Fruit fly (Drosophila melanogaster) whole organism, embryonic: Measurements from ENCODE around the gene CG4467.

Experiments used
- ATbp ChIP-seq: fragments of 200-800 bp; sonication (Bioruptor generic); optimal IDR thresholded peaks from 2 replicates; lab custom pipeline; 2017; ENCODE audit warnings: missing biosample characterization, mild to moderate bottlenecking, missing genetic modification characterization, missing genetic modification reagents
- CG1024 ChIP-seq: fragments of 200-800 bp; sonication (Bioruptor generic); IDR thresholded peaks from 2 replicates; pipeline ENCODE4 v1.3.6; 2022; ENCODE audit warnings: missing biosample characterization, missing genetic modification characterization
- CG10654 ChIP-seq: fragments of 200-800 bp; sonication (Bioruptor generic); optimal IDR thresholded peaks from 2 replicates; lab custom pipeline; 2016; ENCODE audit warnings: missing biosample characterization, missing genetic modification characterization
- CG11247 ChIP-seq: fragments of 200-800 bp; sonication (Bioruptor generic); IDR thresholded peaks from 2 replicates; pipeline ENCODE4 v1.3.6; 2022; ENCODE audit warnings: missing biosample characterization, missing genetic modification characterization
- CG13123 ChIP-seq: fragments of 200-800 bp; sonication (Bioruptor generic); optimal IDR thresholded peaks from 2 replicates; lab custom pipeline; 2016; ENCODE audit warnings: missing biosample characterization, missing genetic modification characterization
- CG13894 ChIP-seq: fragments of 200-800 bp; sonication (Bioruptor generic); optimal IDR thresholded peaks from 3 replicates; lab custom pipeline; 2018; ENCODE audit warnings: missing biosample characterization, mild to moderate bottlenecking, missing genetic modification characterization, moderate library complexity
- CG15514 ChIP-seq: fragments of 200-800 bp; sonication (Bioruptor generic); optimal IDR thresholded peaks from 3 replicates; lab custom pipeline; 2017; ENCODE audit warnings: missing biosample characterization, missing genetic modification characterization, mild to moderate bottlenecking, moderate library complexity, missing genetic modification reagents
- CG17359 ChIP-seq: fragments of 200-800 bp; sonication (Bioruptor generic); optimal IDR thresholded peaks from 3 replicates; lab custom pipeline; 2018; ENCODE audit warnings: missing biosample characterization, mild to moderate bottlenecking, missing genetic modification characterization, moderate library complexity
- CG1832 ChIP-seq: fragments of 200-800 bp; sonication (Bioruptor generic); optimal IDR thresholded peaks from 2 replicates; lab custom pipeline; 2017; ENCODE audit warnings: missing biosample characterization, mild to moderate bottlenecking, missing genetic modification characterization, inconsistent platforms
- CG18476 ChIP-seq: fragments of 200-800 bp; sonication (Bioruptor generic); optimal IDR thresholded peaks from 2 replicates; lab custom pipeline; 2016; ENCODE audit warnings: missing biosample characterization, mild to moderate bottlenecking, missing genetic modification characterization
- CG2202 ChIP-seq: fragments of 200-800 bp; sonication (Bioruptor generic); optimal IDR thresholded peaks from 2 replicates; lab custom pipeline; 2018; ENCODE audit warnings: missing biosample characterization, mild to moderate bottlenecking, missing genetic modification characterization
- CG32772 ChIP-seq: fragments of 200-800 bp; sonication (Bioruptor generic); IDR thresholded peaks from 2 replicates; pipeline ENCODE4 v1.3.6; 2022; ENCODE audit warnings: missing biosample characterization, missing genetic modification characterization
- CG3281 ChIP-seq: fragments of 200-800 bp; sonication (Bioruptor generic); optimal IDR thresholded peaks from 3 replicates; lab custom pipeline; 2017; ENCODE audit warnings: missing biosample characterization, mild to moderate bottlenecking, missing genetic modification characterization
- CG33557 ChIP-seq: fragments of 200-800 bp; sonication (Bioruptor generic); optimal IDR thresholded peaks from 2 replicates; lab custom pipeline; 2019; ENCODE audit warnings: missing biosample characterization, mild to moderate bottlenecking, missing genetic modification characterization, moderate library complexity
- CG3726 ChIP-seq: fragments of 200-800 bp; sonication (Bioruptor generic); IDR thresholded peaks from 3 replicates; pipeline ENCODE4, ENCODE4 v1.3.6; 2022; ENCODE audit warnings: missing biosample characterization, missing genetic modification characterization
- CG5180 ChIP-seq: fragments of 200-800 bp; sonication (Bioruptor generic); optimal IDR thresholded peaks from 3 replicates; lab custom pipeline; 2017; ENCODE audit warnings: missing biosample characterization, missing genetic modification characterization, mild to moderate bottlenecking, moderate library complexity, missing genetic modification reagents
- CG5245 ChIP-seq: fragments of 200-800 bp; sonication (Bioruptor generic); optimal IDR thresholded peaks from 3 replicates; lab custom pipeline; 2016; ENCODE audit warnings: missing biosample characterization, missing genetic modification characterization
- CG8281 ChIP-seq: fragments of 200-800 bp; sonication (Bioruptor generic); optimal IDR thresholded peaks from 2 replicates; lab custom pipeline; 2018; ENCODE audit warnings: missing biosample characterization, mild to moderate bottlenecking, missing genetic modification characterization, moderate library complexity
- CG8290 ChIP-seq, 3 experiments: fragments of 200-800 bp; sonication (Bioruptor generic); optimal IDR thresholded peaks; 2 replicates each; lab custom pipeline; 2016 to 2019; ENCODE audit warnings: missing biosample characterization in 3 of 3, missing genetic modification characterization in 3 of 3, mild to moderate bottlenecking in 2 of 3, moderate library complexity in 1 of 3
- CG8765 ChIP-seq: fragments of 200-800 bp; sonication (Bioruptor generic); IDR thresholded peaks from 2 replicates; pipeline ENCODE4 v1.3.6; 2022; ENCODE audit warnings: missing biosample characterization, missing genetic modification characterization
- D ChIP-seq, 2 experiments: fragments of 200-800 bp in 1 of 2; fragments of >200 bp in 1 of 2; sonication (Bioruptor generic) in 1 of 2; optimal IDR thresholded peaks; 2 replicates in 1 of 2; 3 replicates in 1 of 2; lab custom pipeline; 2017; ENCODE audit warnings: mild to moderate bottlenecking in 1 of 2, missing biosample characterization in 1 of 2, missing genetic modification characterization in 1 of 2, missing genetic modification reagents in 1 of 2
- D19A ChIP-seq: fragments of 200-800 bp; optimal IDR thresholded peaks from 3 replicates; lab custom pipeline; 2019; ENCODE audit warnings: missing biosample characterization, mild to moderate bottlenecking, missing genetic modification characterization, moderate library complexity
- Dbx ChIP-seq: fragments of 200-800 bp; sonication (Bioruptor generic); IDR thresholded peaks from 3 replicates; pipeline ENCODE4 v1.3.6; 2022; ENCODE audit warnings: missing biosample characterization, missing genetic modification characterization
- E2f1 ChIP-seq: fragments of 200-800 bp; sonication (Bioruptor generic); IDR thresholded peaks from 2 replicates; pipeline ENCODE4 v1.3.6; 2022; ENCODE audit warnings: missing biosample characterization, missing genetic modification characterization
- E2f2 ChIP-seq: fragments of 200-800 bp; sonication (Bioruptor generic); IDR thresholded peaks from 2 replicates; pipeline ENCODE4 v1.3.6; 2022; ENCODE audit warnings: missing biosample characterization, missing genetic modification characterization
- Fer1 ChIP-seq: fragments of 200-800 bp; sonication (Bioruptor generic); optimal IDR thresholded peaks from 2 replicates; lab custom pipeline; 2017; ENCODE audit warnings: missing biosample characterization, mild to moderate bottlenecking, missing genetic modification characterization
- Fer2 ChIP-seq: fragments of 200-800 bp; sonication (Bioruptor generic); optimal IDR thresholded peaks from 2 replicates; lab custom pipeline; 2018; ENCODE audit warnings: missing biosample characterization, mild to moderate bottlenecking, missing genetic modification characterization, moderate library complexity
- Gug ChIP-seq: fragments of 200-800 bp; sonication (Bioruptor generic); IDR thresholded peaks from 4 replicates; pipeline ENCODE4 v1.3.6; 2022; ENCODE audit warnings: missing biosample characterization, missing genetic modification characterization
- H15 ChIP-seq: fragments of 200-800 bp; sonication (Bioruptor generic); IDR thresholded peaks from 3 replicates; pipeline ENCODE4 v1.3.6; 2022; ENCODE audit warnings: missing biosample characterization, missing genetic modification characterization
- Mes4 ChIP-seq: fragments of 200-800 bp; sonication (Bioruptor generic); optimal IDR thresholded peaks from 2 replicates; lab custom pipeline; 2016; ENCODE audit warnings: missing biosample characterization, missing genetic modification characterization
- Mrtf ChIP-seq: fragments of 200-800 bp; sonication (Bioruptor generic); IDR thresholded peaks from 3 replicates; pipeline ENCODE4 v1.3.6; 2022; ENCODE audit warnings: missing biosample characterization, missing genetic modification characterization
- Myb ChIP-seq: fragments of 200-800 bp; sonication (Bioruptor generic); optimal IDR thresholded peaks from 2 replicates; lab custom pipeline; 2016; ENCODE audit warnings: missing biosample characterization, missing genetic modification characterization
- Ravus ChIP-seq: fragments of 200-800 bp; sonication (Bioruptor generic); IDR thresholded peaks from 2 replicates; pipeline ENCODE4 v1.3.6; 2022; ENCODE audit warnings: missing biosample characterization, missing genetic modification characterization
- Sry-δ ChIP-seq: fragments of 200-800 bp; sonication (Bioruptor generic); optimal IDR thresholded peaks from 2 replicates; lab custom pipeline; 2016; ENCODE audit warnings: missing biosample characterization, missing genetic modification characterization
- ara ChIP-seq: fragments of 200-800 bp; sonication (Bioruptor generic); IDR thresholded peaks from 2 replicates; pipeline ENCODE4 v1.3.6; 2022; ENCODE audit warnings: missing biosample characterization, missing genetic modification characterization
- ase ChIP-seq: fragments of 200-800 bp; sonication (Bioruptor generic); IDR thresholded peaks from 3 replicates; pipeline ENCODE4 v1.3.6; 2022; ENCODE audit warnings: missing biosample characterization, missing genetic modification characterization
- ash1 ChIP-seq: fragments of 200-800 bp; sonication (Bioruptor generic); optimal IDR thresholded peaks from 2 replicates; lab custom pipeline; 2018; ENCODE audit warnings: missing biosample characterization, mild to moderate bottlenecking, missing genetic modification characterization
- bbx ChIP-seq: fragments of 200-800 bp; sonication (Bioruptor generic); IDR thresholded peaks from 2 replicates; pipeline ENCODE4 v1.3.6; 2022; ENCODE audit warnings: missing biosample characterization, missing genetic modification characterization; ENCODE audit not compliant: partially characterized antibody
- bigmax ChIP-seq: fragments of 200-800 bp; sonication (Bioruptor generic); optimal IDR thresholded peaks from 2 replicates; lab custom pipeline; 2018; ENCODE audit warnings: missing biosample characterization, mild to moderate bottlenecking, missing genetic modification characterization
- br ChIP-seq: fragments of >200 bp; optimal IDR thresholded peaks from 2 replicates; lab custom pipeline; 2017
- cad ChIP-seq: fragments of >200 bp; optimal IDR thresholded peaks from 2 replicates; lab custom pipeline; 2017; ENCODE audit warnings: missing biosample characterization, missing genetic modification characterization
- chif ChIP-seq, 2 experiments: fragments of 200-800 bp; sonication (Bioruptor generic); optimal IDR thresholded peaks; 3 replicates each; lab custom pipeline; 2016; ENCODE audit warnings: missing biosample characterization in 2 of 2, missing genetic modification characterization in 2 of 2
- dati ChIP-seq: fragments of 200-800 bp; sonication (Bioruptor generic); IDR thresholded peaks from 2 replicates; pipeline ENCODE4 v1.3.6; 2022; ENCODE audit warnings: missing biosample characterization, missing genetic modification characterization
- fd3F ChIP-seq: fragments of 200-800 bp; sonication (Bioruptor generic); optimal IDR thresholded peaks from 2 replicates; lab custom pipeline; 2018; ENCODE audit warnings: missing biosample characterization, mild to moderate bottlenecking, missing genetic modification characterization, moderate library complexity
- fru ChIP-seq: fragments of >200 bp; optimal IDR thresholded peaks from 2 replicates; lab custom pipeline; 2017
- hkb ChIP-seq, 2 experiments: fragments of 200-800 bp in 1 of 2; fragments of >200 bp in 1 of 2; sonication (Bioruptor generic) in 1 of 2; IDR thresholded peaks in 1 of 2; optimal IDR thresholded peaks in 1 of 2; 2 replicates each; pipeline versions ENCODE4 v1.3.6 to Lab custom; 2017 to 2022; ENCODE audit warnings: missing biosample characterization in 1 of 2, missing genetic modification characterization in 1 of 2
- luna ChIP-seq: fragments of 200-800 bp; sonication (Bioruptor generic); optimal IDR thresholded peaks from 2 replicates; lab custom pipeline; 2016; ENCODE audit warnings: missing biosample characterization, missing genetic modification characterization
- nmo ChIP-seq: fragments of 200-800 bp; sonication (Bioruptor generic); optimal IDR thresholded peaks from 2 replicates; lab custom pipeline; 2018; ENCODE audit warnings: missing biosample characterization, mild to moderate bottlenecking, missing genetic modification characterization, moderate library complexity
- otp ChIP-seq: fragments of 200-800 bp; sonication (Bioruptor generic); IDR thresholded peaks from 3 replicates; pipeline ENCODE4, ENCODE4 v1.3.6; 2022; ENCODE audit warnings: missing biosample characterization, missing genetic modification characterization
- pros ChIP-seq: fragments of 200-800 bp; sonication (Bioruptor generic); optimal IDR thresholded peaks from 3 replicates; lab custom pipeline; 2019; ENCODE audit warnings: missing biosample characterization, mild to moderate bottlenecking, missing genetic modification characterization, moderate library complexity
- salm ChIP-seq: fragments of 200-800 bp; sonication (Bioruptor generic); optimal IDR thresholded peaks from 2 replicates; lab custom pipeline; 2018; ENCODE audit warnings: missing biosample characterization, mild to moderate bottlenecking, missing genetic modification characterization

CG4467 gene

DNA sequence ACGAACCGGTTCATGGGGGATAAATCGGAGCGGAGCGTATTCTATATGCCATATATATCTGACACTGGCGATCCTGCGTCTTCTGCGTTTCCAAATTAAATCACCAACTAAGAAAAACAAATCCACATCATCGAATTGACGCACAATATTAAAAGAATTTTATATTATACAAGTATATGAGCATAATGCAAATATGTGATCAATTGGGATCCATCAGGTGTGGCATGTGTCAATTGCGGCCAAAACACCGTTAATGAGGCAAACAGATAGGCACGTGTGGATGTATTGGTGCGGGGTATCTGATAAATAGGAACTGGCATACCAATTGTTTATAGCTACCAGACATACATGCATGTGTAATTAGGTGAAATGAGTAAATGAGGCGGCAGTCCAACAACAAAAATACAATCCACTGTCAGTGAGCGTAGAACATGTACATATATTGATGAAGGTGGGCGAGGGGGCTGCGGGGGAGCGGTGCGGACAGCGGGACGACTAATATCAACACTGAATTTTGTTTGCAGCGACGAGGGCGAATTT, 70.6 kb downstream of the CG4467 start (continued):
- TF ChIP-seq CG8281 (tag; lab: Kevin White, UChicago), result no peak
- no peak for TF ChIP-seq CG32772 (GFP tag; lab: Robert Waterston, UW)
- no peak for TF ChIP-seq CG18476 (GFP tag; lab: Kevin White, UChicago)
- no peak for TF ChIP-seq Sry-δ (GFP tag; lab: Kevin White, UChicago)
- no peak for TF ChIP-seq CG8765 (GFP tag; lab: Robert Waterston, UW)
- TF ChIP-seq Ravus (GFP tag; lab: Robert Waterston, UW), result no peak
- peak; percentile 2 for TF ChIP-seq CG17359
- TF ChIP-seq bigmax (GFP tag; lab: Kevin White, UChicago), result no peak
- TF ChIP-seq nmo (GFP tag; lab: Kevin White, UChicago), result no peak
- TF ChIP-seq hkb (optimal IDR thresholded peaks at IDR 0.05; lab: Kevin White, UChicago), result no peak
- TF ChIP-seq hkb (GFP tag; IDR thresholded peaks at IDR 0.05; lab: Robert Waterston, UW), result peak; percentile 22; the same call in 1 of the 2 replicates
- TF ChIP-seq CG3281 (GFP tag; lab: Kevin White, UChicago), result peak; percentile 14
- no peak for TF ChIP-seq chif (GFP tag; optimal IDR thresholded peaks at IDR 0.05; lab: Kevin White, UChicago)
- no peak for TF ChIP-seq Mrtf (GFP tag; lab: Robert Waterston, UW)
- TF ChIP-seq Dbx (GFP tag; lab: Robert Waterston, UW), result no peak
- TF ChIP-seq CG13123 (GFP tag; lab: Kevin White, UChicago), result no peak
- no peak for TF ChIP-seq CG5180 (GFP tag; lab: Kevin White, UChicago)
- no peak for TF ChIP-seq E2f2
- peak; percentile 8 for TF ChIP-seq ATbp
- no peak for TF ChIP-seq ase
- TF ChIP-seq D (optimal IDR thresholded peaks at IDR 0.05; lab: Kevin White, UChicago), result no peak
- TF ChIP-seq D (GFP tag; optimal IDR thresholded peaks at IDR 0.05; lab: Kevin White, UChicago), result no peak
- TF ChIP-seq luna (GFP tag; lab: Kevin White, UChicago), result no peak
- TF ChIP-seq Gug (GFP tag; lab: Robert Waterston, UW), result no peak
- no peak for TF ChIP-seq CG11247 (GFP tag; lab: Robert Waterston, UW)
- TF ChIP-seq bbx, result no peak
- peak; percentile 51 for TF ChIP-seq CG15514 (GFP tag; lab: Kevin White, UChicago)
- no peak for TF ChIP-seq CG5245 (GFP tag; lab: Kevin White, UChicago)
- TF ChIP-seq dati (GFP tag; lab: Robert Waterston, UW), result no peak
- no peak for TF ChIP-seq Fer2 (tag; lab: Kevin White, UChicago)
- TF ChIP-seq Fer1, result peak; percentile 46
- TF ChIP-seq ara (GFP tag; lab: Robert Waterston, UW), result no peak
- no peak for TF ChIP-seq otp (GFP tag; lab: Robert Waterston, UW)
- no peak for TF ChIP-seq salm (tag; lab: Kevin White, UChicago)
- no peak for TF ChIP-seq D19A (tag; lab: Kevin White, UChicago)
- no peak for TF ChIP-seq CG1832 (GFP tag; lab: Kevin White, UChicago)
- no peak for TF ChIP-seq CG13894
- TF ChIP-seq Mes4 (GFP tag; lab: Kevin White, UChicago), result no peak
- no peak for TF ChIP-seq CG33557 (GFP tag; lab: Kevin White, UChicago)
- no peak for TF ChIP-seq ash1 (GFP tag; lab: Kevin White, UChicago)
- no peak for TF ChIP-seq pros
- no peak for TF ChIP-seq cad (GFP tag; lab: Kevin White, UChicago)
- no peak for TF ChIP-seq Myb (GFP tag; lab: Kevin White, UChicago)
- TF ChIP-seq CG2202 (tag; lab: Kevin White, UChicago), result no peak
- no peak for TF ChIP-seq CG10654 (GFP tag; lab: Kevin White, UChicago)
- TF ChIP-seq CG3726 (GFP tag; lab: Robert Waterston, UW), result no peak
- no peak for TF ChIP-seq CG1024
- no peak for TF ChIP-seq H15 (GFP tag; lab: Robert Waterston, UW)
- no peak for TF ChIP-seq E2f1 (GFP tag; lab: Robert Waterston, UW)
- TF ChIP-seq br, result no peak
- TF ChIP-seq fru (lab: Kevin White, UChicago), result no peak
- TF ChIP-seq CG8290 (GFP tag; optimal IDR thresholded peaks at IDR 0.05; lab: Kevin White, UChicago), result no peak
- TF ChIP-seq CG8290 (tag; optimal IDR thresholded peaks at IDR 0.05; lab: Kevin White, UChicago), result peak in 1 of 2 experiments; percentile 42
- TF ChIP-seq fd3F, result no peak
